Worm (Caenorhabditis elegans): Measurements from ENCODE around the gene tag-153.

tag-153 gene

DNA sequence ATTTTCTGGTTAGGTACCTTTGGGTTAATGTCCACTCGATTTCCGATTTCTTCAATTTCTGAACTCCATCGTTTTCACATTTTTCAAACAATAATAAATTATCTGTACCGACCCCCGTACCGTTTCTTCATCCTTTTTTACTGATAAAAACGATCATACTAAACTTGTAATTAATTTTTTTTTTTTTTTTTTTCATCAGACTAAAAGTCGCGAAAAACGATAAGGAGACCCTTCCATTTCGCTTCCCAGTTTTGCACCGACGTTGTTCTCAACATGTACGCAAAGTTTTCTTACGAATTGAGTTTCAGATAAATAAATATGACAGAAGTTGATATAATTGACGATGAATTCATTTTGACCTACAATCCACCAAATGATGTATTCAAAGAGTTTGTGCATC lies 1.7 kb upstream of the tag-153 start, which contains the start of gene F44A2.7:
TSS of gene F44A2.7 (plus strand) at position 301 of the 400 bp plus-strand sequence.
- no peak for TF ChIP-seq B0310.2 (tag; optimal IDR thresholded peaks at IDR 0.05)
- TF ChIP-seq ama-1 (optimal IDR thresholded peaks at IDR 0.05) = no peak
- no peak for TF ChIP-seq hnd-1 (tag; optimal IDR thresholded peaks at IDR 0.05)
- no peak for TF ChIP-seq pes-1 (GFP tag; IDR thresholded peaks at IDR 0.05)
- TF ChIP-seq ceh-13 (GFP tag; optimal IDR thresholded peaks at IDR 0.05) = no peak
- no peak for TF ChIP-seq hmg-4 (GFP tag; optimal IDR thresholded peaks at IDR 0.05)
- no peak for TF ChIP-seq ceh-36 (tag; optimal IDR thresholded peaks at IDR 0.05)

ce11 chrV:9324167-9324566 lies 1.3 kb downstream of the tag-153 start:
- TF ChIP-seq B0310.2 (tag; optimal IDR thresholded peaks at IDR 0.05) (no peak), tbx-37 (GFP tag; conservative IDR thresholded peaks at IDR 0.05) (no peak), tra-4 (tag; optimal IDR thresholded peaks at IDR 0.05) (no peak), flt-1 (GFP tag; IDR thresholded peaks at IDR 0.05) (no peak), hnd-1 (tag; optimal IDR thresholded peaks at IDR 0.05) (no peak), hmbx-1 (tag; optimal IDR thresholded peaks at IDR 0.05) (no peak), ets-7 (tag; optimal IDR thresholded peaks at IDR 0.05) (no peak), tbx-11 (GFP tag; IDR thresholded peaks at IDR 0.05) (no peak), ceh-36 (tag; optimal IDR thresholded peaks at IDR 0.05) (no peak), sea-1 (GFP tag; conservative IDR thresholded peaks at IDR 0.05) (no peak), F13C5.2 (tag; optimal IDR thresholded peaks at IDR 0.05) (no peak), ama-1 (optimal IDR thresholded peaks at IDR 0.05) (no peak)

- TF ChIP-seq ceh-13 (GFP tag; optimal IDR thresholded peaks at IDR 0.05) = no peak
- no peak for TF ChIP-seq flt-1 (GFP tag; IDR thresholded peaks at IDR 0.05)
- TF ChIP-seq ets-7 (tag; optimal IDR thresholded peaks at IDR 0.05) = no peak
- no peak for TF ChIP-seq tbx-37 (GFP tag; conservative IDR thresholded peaks at IDR 0.05)
- TF ChIP-seq F13C5.2 (tag; optimal IDR thresholded peaks at IDR 0.05) = no peak
- TF ChIP-seq scrt-1 (GFP tag; IDR thresholded peaks at IDR 0.05) = no peak
These were observed 4.0 kb downstream of the tag-153 start for ce11 chrV:9326903-9327302.

DNA sequence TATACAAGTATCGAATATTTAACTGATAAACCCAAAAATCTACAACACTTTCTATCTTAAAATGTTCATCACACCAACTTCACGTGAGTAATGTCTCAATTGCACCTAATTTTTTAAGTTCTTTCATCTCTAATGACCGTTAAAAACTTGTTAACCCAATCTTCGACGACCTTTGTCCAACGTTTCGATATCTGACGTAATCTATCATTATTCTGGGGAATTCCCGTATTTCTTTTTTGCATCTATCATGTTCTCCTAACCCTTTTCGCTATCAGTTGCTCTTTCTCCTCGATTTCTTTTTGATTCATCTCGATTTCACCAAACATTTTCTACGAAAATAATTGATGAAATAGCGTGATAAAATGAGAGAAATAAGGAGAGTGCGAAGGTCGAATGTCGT lies 4.8 kb downstream of the tag-153 start:
- TF ChIP-seq sea-1 (GFP tag; conservative IDR thresholded peaks at IDR 0.05) (no peak), ama-1 (optimal IDR thresholded peaks at IDR 0.05) (no peak), aly-1 (tag; optimal IDR thresholded peaks at IDR 0.05) (no peak), flt-1 (GFP tag; IDR thresholded peaks at IDR 0.05) (no peak), hmg-4 (GFP tag; optimal IDR thresholded peaks at IDR 0.05) (no peak)

DNA sequence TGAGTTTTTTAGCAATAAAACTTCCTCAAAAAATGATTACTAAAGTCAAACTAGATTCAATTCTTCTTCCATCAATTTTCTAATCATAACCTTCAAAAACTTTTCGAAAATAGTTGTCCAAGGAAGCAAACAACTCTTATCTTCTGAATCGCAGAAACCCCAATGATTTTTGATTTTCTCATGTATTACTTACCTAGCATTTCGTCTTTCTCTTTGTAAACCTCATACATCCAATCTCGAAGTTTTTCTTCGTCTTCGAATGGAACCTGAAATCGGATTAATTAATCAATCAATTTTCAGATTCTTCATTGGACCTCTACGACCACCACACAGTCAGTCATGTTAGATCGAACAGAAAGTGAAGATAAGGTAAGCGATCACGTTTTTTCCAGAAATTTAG lies 5.8 kb downstream of the tag-153 start, which contains the start of gene K07B1.4:
TSS of gene K07B1.4 (plus strand) at position 301 of the 400 bp plus-strand sequence.
- TF ChIP-seq pes-1 (GFP tag; IDR thresholded peaks at IDR 0.05) = no peak
- no peak for TF ChIP-seq hnd-1 (tag; optimal IDR thresholded peaks at IDR 0.05)
- no peak for TF ChIP-seq tra-4 (tag; optimal IDR thresholded peaks at IDR 0.05)
- no peak for TF ChIP-seq B0310.2 (tag; optimal IDR thresholded peaks at IDR 0.05)
- no peak for TF ChIP-seq hmg-4 (GFP tag; optimal IDR thresholded peaks at IDR 0.05)
- TF ChIP-seq ceh-13 (GFP tag; optimal IDR thresholded peaks at IDR 0.05) = no peak
- TF ChIP-seq tbx-11 (GFP tag; IDR thresholded peaks at IDR 0.05) = no peak
- no peak for TF ChIP-seq F13C5.2 (tag; optimal IDR thresholded peaks at IDR 0.05)
- no peak for TF ChIP-seq ceh-36 (tag; optimal IDR thresholded peaks at IDR 0.05)
- TF ChIP-seq sea-1 (GFP tag; conservative IDR thresholded peaks at IDR 0.05) = no peak
- TF ChIP-seq ama-1 (optimal IDR thresholded peaks at IDR 0.05) = no peak
- no peak for TF ChIP-seq hmbx-1 (tag; optimal IDR thresholded peaks at IDR 0.05)
- TF ChIP-seq flt-1 (GFP tag; IDR thresholded peaks at IDR 0.05) = no peak

- TF ChIP-seq hmbx-1 (tag; optimal IDR thresholded peaks at IDR 0.05) (no peak), ceh-13 (GFP tag; optimal IDR thresholded peaks at IDR 0.05) (no peak), scrt-1 (GFP tag; IDR thresholded peaks at IDR 0.05) (no peak), flt-1 (GFP tag; IDR thresholded peaks at IDR 0.05) (no peak), hmg-4 (GFP tag; optimal IDR thresholded peaks at IDR 0.05) (no peak), pes-1 (GFP tag; IDR thresholded peaks at IDR 0.05) (no peak), hnd-1 (tag; optimal IDR thresholded peaks at IDR 0.05) (no peak)
These were observed 6.5 kb downstream of the tag-153 start for ce11 chrV:9329245-9329979.

ce11 chrV:9332611-9333315 lies 9.9 kb downstream of the tag-153 start:
- TF ChIP-seq tbx-37 (GFP tag; conservative IDR thresholded peaks at IDR 0.05) (no peak), F13C5.2 (tag; optimal IDR thresholded peaks at IDR 0.05) (no peak), ets-7 (tag; optimal IDR thresholded peaks at IDR 0.05) (no peak), ceh-13 (GFP tag; optimal IDR thresholded peaks at IDR 0.05) (no peak), flt-1 (GFP tag; IDR thresholded peaks at IDR 0.05) (no peak), tra-4 (tag; optimal IDR thresholded peaks at IDR 0.05) (no peak), ceh-36 (tag; optimal IDR thresholded peaks at IDR 0.05) (no peak), ama-1 (optimal IDR thresholded peaks at IDR 0.05) (no peak), aly-1 (tag; optimal IDR thresholded peaks at IDR 0.05) (no peak), hmbx-1 (tag; optimal IDR thresholded peaks at IDR 0.05) (no peak), hmg-4 (GFP tag; optimal IDR thresholded peaks at IDR 0.05) (no peak), scrt-1 (GFP tag; IDR thresholded peaks at IDR 0.05) (no peak), pes-1 (GFP tag; IDR thresholded peaks at IDR 0.05) (no peak), B0310.2 (tag; optimal IDR thresholded peaks at IDR 0.05) (no peak), sea-1 (GFP tag; conservative IDR thresholded peaks at IDR 0.05) (no peak), hnd-1 (tag; optimal IDR thresholded peaks at IDR 0.05) (no peak), tbx-11 (GFP tag; IDR thresholded peaks at IDR 0.05) (no peak)

Data from whole organism, early embryonic.